Fruit fly (Drosophila melanogaster): ENCODE results near the gene Fur1.

Gene Fur1

DNA sequence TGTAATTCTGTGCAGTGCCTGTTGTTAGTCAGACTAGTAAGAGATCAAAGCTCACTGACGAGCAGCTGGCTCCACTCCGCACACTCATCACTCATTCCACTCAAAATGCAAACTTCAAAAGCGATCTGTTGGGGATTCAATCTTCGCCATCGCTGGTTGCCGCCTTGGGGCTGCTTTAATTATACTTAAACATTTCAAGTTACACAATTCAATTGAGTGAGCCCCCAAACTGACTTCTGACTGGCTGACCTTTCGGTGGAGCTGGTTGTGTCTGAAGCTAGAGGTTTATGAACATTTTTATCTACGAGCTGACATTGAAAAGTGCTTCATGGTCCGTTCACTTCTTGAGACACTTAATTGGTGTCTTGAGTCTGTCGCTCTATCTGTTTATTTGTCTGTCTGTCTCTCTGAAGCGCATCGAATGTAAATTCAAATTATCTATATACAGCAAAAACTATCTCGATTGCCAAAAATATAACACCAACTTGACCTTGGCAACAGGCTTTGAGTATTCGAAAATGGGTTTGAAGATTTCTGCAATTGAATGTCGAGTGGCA lies 35.5 kb downstream of the Fur1 start:
- TF ChIP-seq CG8478 (optimal IDR thresholded peaks at IDR 0.05) (no peak), pan (optimal IDR thresholded peaks at IDR 0.05) (no peak), psq (optimal IDR thresholded peaks at IDR 0.05) (no peak), Dll (optimal IDR thresholded peaks at IDR 0.05) (no peak), usp (GFP tag; optimal IDR thresholded peaks at IDR 0.05) (no peak), EcR (GFP tag; optimal IDR thresholded peaks at IDR 0.05) (no peak)

DNA sequence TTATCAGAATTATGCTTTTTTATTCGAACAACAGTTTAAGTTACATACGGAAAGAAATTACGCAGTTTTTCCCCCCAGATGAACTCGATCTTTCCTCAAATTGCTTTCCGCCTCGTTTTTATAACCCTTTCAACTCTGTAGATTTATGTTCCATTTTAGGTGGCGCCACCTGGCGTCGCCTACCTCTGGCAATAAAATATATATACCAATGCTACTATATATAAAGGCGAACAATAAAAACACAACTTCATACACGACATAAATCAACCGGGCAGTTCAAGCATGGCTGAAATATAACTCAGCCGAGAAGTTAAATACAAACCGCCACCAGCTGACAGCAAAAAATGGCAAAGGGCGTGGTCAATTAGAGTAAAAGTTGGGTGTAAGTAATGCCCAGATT lies 45.7 kb downstream of the Fur1 start:
- TF ChIP-seq usp (GFP tag; optimal IDR thresholded peaks at IDR 0.05) (no peak), psq (optimal IDR thresholded peaks at IDR 0.05) (no peak), Dll (optimal IDR thresholded peaks at IDR 0.05) (no peak)

DNA sequence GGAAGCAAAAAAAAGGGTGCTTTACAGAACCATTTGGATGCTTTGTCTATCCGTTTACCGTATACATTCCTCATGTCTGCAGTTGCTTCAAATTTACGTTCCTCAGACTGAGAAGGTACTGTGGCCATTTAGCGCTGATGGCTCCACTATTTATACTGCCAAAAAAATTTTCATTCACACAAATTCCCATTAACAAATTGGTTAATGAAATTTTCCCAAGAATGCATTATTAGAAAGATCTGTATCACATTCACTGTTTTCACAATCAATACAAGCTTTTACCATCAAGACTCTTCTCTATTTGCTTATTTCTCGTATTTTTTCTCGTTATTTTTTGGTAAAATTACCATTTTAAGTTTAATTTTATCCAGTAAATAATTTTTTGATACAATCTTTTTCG lies 72.3 kb downstream of the Fur1 start, which contains the start of gene Muc96D:
Gene Muc96D (minus strand): TSS at position 101 of the 400 bp plus-strand sequence.
- no peak for TF ChIP-seq EcR (GFP tag; optimal IDR thresholded peaks at IDR 0.05)
- no peak for TF ChIP-seq pan (optimal IDR thresholded peaks at IDR 0.05)
- no peak for TF ChIP-seq Dll (optimal IDR thresholded peaks at IDR 0.05)
- TF ChIP-seq psq (optimal IDR thresholded peaks at IDR 0.05): no peak
- TF ChIP-seq usp (GFP tag; optimal IDR thresholded peaks at IDR 0.05): no peak
- TF ChIP-seq CG8478 (optimal IDR thresholded peaks at IDR 0.05): no peak

DNA sequence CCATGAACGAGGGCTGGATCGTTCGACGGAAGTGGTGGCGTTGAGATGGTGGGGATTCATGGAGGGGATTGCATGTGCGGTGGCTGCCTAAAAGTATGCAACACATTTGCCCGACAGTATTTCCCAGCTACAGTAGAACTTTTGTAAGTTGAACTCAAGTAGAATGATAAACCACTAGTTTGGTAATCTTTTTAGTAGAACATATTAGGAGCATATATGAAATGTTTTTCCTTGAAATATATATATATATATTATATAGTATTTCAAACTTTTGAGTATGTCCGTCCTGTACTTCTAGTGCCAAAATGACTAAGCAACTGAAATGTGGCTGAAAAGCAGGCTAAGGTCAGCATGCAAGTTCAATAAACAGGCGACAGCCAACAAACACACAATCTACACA lies 84.3 kb downstream of the Fur1 start:
- TF ChIP-seq Dll (optimal IDR thresholded peaks at IDR 0.05): no peak
- TF ChIP-seq EcR (GFP tag; optimal IDR thresholded peaks at IDR 0.05): no peak
- no peak for TF ChIP-seq usp (GFP tag; optimal IDR thresholded peaks at IDR 0.05)
- no peak for TF ChIP-seq pan (optimal IDR thresholded peaks at IDR 0.05)
- no peak for TF ChIP-seq CG8478 (optimal IDR thresholded peaks at IDR 0.05)
- no peak for TF ChIP-seq psq (optimal IDR thresholded peaks at IDR 0.05)

DNA sequence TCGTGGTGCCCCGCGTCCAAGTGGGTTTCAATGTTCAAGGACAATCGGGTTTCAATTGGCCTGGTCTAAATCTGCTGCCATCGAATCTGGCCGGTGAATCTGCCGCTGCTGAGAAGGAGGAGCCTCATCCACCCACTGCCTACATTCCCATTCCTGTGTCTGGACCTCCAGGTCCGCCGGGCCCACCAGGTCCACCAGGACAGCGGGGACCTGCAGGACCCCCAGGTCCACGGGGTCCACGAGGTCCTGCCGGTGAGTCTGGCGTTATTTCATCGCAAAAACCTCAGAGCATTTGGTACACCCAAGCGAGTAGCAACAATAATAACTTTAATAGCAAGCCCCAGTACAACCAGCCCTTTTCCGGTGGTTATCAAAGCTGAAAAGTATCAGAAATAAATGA lies 88.7 kb downstream of the Fur1 start:
- TF ChIP-seq psq (optimal IDR thresholded peaks at IDR 0.05) (no peak), pan (optimal IDR thresholded peaks at IDR 0.05) (no peak), CG8478 (optimal IDR thresholded peaks at IDR 0.05) (no peak), Dll (optimal IDR thresholded peaks at IDR 0.05) (no peak), usp (GFP tag; optimal IDR thresholded peaks at IDR 0.05) (no peak), EcR (GFP tag; optimal IDR thresholded peaks at IDR 0.05) (no peak)

DNA sequence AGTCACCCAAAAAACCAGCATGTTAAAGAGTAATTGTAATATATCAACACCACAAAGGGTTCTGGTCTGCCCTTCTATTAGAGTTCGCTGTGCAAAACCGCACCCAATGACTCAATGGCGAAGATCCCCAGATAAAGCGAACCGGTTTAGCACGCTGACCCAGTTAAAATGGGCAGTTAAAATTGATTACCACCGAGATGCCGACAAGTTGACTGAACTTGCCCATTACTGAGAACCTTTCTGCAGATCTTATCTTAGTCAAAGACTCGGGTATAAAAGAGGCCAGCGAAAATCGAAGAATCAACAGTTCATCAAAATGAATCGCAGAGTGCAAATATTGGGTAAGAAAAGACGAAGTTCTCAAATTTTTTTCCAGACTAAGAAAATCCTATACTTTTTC lies 89.5 kb downstream of the Fur1 start, which contains the start of gene CG31437:
Gene CG31437 (plus strand): TSS at position 301 of the 400 bp plus-strand sequence.
- TF ChIP-seq EcR (GFP tag; optimal IDR thresholded peaks at IDR 0.05): no peak
- TF ChIP-seq CG8478 (optimal IDR thresholded peaks at IDR 0.05): no peak
- TF ChIP-seq Dll (optimal IDR thresholded peaks at IDR 0.05): no peak
- no peak for TF ChIP-seq pan (optimal IDR thresholded peaks at IDR 0.05)
- TF ChIP-seq usp (GFP tag; optimal IDR thresholded peaks at IDR 0.05): no peak
- no peak for TF ChIP-seq psq (optimal IDR thresholded peaks at IDR 0.05)

DNA sequence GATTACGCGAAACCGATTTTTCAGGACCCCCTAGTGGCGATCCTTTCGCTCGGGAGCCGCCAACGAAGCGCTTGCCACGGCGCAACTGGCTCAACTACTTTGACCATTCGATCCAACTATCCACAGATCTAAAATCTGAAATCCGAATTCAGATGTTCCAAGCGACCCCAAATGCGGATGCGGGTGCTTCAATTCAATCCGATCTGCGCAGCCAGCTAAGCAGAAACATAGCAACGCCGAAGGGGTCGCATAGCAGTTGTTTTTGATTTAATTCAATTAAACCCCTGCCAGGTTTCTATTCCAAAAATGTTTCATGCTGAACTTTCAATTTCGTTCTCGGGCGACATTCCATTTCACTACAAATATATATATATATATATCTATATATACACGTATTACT lies 90.2 kb downstream of the Fur1 start, which contains the start of gene alrm:
Gene alrm (minus strand): TSS at position 101 of the 400 bp plus-strand sequence.
- no peak for TF ChIP-seq usp (GFP tag; optimal IDR thresholded peaks at IDR 0.05)
- TF ChIP-seq Dll (optimal IDR thresholded peaks at IDR 0.05): no peak
- TF ChIP-seq EcR (GFP tag; optimal IDR thresholded peaks at IDR 0.05): no peak
- no peak for TF ChIP-seq pan (optimal IDR thresholded peaks at IDR 0.05)
- no peak for TF ChIP-seq psq (optimal IDR thresholded peaks at IDR 0.05)
- TF ChIP-seq CG8478 (optimal IDR thresholded peaks at IDR 0.05): no peak

DNA sequence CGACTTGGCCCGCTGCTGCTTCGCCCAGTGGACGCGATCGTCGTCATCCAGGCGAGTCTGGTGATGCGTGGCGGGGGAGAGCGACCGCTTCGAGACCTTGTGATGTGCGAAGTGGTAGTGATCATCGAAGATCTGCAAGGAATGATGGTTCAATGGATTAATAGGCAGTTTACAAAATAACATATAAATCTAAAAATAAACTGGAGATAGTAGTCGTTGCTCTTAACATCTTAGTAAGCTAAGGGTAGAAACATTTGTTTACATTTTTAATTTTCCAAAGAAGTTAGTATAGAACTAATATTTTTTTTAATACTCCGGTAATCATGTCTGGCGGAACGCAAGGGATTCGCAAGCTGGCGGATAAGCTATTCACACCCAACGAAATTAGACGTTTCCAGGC lies 114.9 kb downstream of the Fur1 start, which contains the start of gene ND-49L:
Gene ND-49L (plus strand): TSS at position 301 of the 400 bp plus-strand sequence.
- TF ChIP-seq psq (optimal IDR thresholded peaks at IDR 0.05) (no peak), pan (optimal IDR thresholded peaks at IDR 0.05) (no peak), usp (GFP tag; optimal IDR thresholded peaks at IDR 0.05) (no peak)

DNA sequence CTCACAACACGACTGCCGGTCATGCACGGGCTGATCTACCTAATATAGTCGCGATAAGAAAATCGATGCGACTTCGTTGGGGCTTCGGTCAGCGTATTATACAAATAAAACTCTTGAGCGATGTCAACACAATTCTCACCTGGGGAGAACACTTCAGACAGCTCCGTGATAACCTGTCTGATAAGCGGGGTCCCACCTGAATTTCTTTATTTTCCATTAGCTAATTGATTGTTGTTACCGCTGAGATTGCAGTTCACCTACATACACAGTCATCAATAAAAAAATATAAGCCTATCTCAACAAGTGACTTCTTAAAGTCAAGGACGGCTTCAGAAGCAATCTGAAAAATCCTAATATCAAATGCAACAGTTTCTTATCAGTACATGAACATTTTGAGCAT lies 126.0 kb downstream of the Fur1 start, which contains the start of gene tobi:
Gene tobi (minus strand): TSS at position 23 of the 400 bp plus-strand sequence.
- TF ChIP-seq usp (GFP tag; optimal IDR thresholded peaks at IDR 0.05): no peak
- no peak for TF ChIP-seq pan (optimal IDR thresholded peaks at IDR 0.05)
- TF ChIP-seq psq (optimal IDR thresholded peaks at IDR 0.05): no peak
- TF ChIP-seq CG8478 (optimal IDR thresholded peaks at IDR 0.05): no peak
- TF ChIP-seq Dll (optimal IDR thresholded peaks at IDR 0.05): no peak
- TF ChIP-seq EcR (GFP tag; optimal IDR thresholded peaks at IDR 0.05): no peak

DNA sequence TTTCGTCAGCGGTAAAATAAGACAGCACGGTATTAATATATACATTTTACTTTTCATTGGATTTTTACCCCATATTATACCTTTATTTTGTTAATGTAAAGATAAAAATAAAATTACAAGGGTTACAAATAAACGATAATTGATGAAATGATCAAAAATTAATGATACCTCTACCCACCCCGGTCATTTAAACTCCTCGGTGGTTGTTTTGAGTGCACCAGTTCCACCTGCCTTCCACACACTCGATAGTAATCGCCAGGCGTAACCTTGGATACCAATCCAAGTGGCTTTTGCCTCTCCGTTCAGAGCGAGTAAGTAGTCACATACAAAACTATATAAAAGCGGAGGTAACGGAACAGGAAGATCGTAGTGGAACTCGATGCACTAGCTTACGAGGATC lies 132.9 kb downstream of the Fur1 start, which contains the start of gene rha:
Gene rha (plus strand): TSS at position 301 of the 400 bp plus-strand sequence.
- TF ChIP-seq psq (optimal IDR thresholded peaks at IDR 0.05) (no peak), usp (GFP tag; optimal IDR thresholded peaks at IDR 0.05) (no peak), pan (optimal IDR thresholded peaks at IDR 0.05) (no peak), CG8478 (optimal IDR thresholded peaks at IDR 0.05) (no peak), EcR (GFP tag; optimal IDR thresholded peaks at IDR 0.05) (no peak)

DNA sequence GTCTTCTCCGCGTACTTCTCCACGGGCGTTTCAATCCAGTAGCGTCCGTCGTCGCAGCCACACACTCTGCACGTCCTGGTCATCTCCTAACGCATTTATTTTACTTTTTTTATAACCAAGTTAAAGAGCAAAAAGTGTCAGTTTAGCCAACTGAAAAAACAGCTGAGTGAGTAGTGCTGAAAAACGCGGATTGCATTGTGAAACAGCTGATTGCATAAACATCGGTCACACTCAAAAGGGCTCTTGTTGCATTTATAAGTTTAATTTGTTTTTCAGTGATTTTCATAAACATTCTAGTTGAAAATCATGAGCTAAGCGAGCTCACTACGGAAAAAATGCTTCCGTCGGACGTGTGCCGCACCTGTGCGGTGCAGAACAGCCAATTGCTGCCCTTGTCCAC lies 137.8 kb downstream of the Fur1 start, which contains the start of the genes CG10669 and CG11902:
Gene CG10669 (minus strand): TSS at position 179 of the 400 bp plus-strand sequence.
Gene CG11902 (plus strand): TSS at position 193 of the 400 bp plus-strand sequence.
- TF ChIP-seq pan (optimal IDR thresholded peaks at IDR 0.05) (no peak), Dll (optimal IDR thresholded peaks at IDR 0.05) (no peak), psq (optimal IDR thresholded peaks at IDR 0.05) (no peak), CG8478 (optimal IDR thresholded peaks at IDR 0.05) (no peak), usp (GFP tag; optimal IDR thresholded peaks at IDR 0.05) (no peak), EcR (GFP tag; optimal IDR thresholded peaks at IDR 0.05) (no peak)

DNA sequence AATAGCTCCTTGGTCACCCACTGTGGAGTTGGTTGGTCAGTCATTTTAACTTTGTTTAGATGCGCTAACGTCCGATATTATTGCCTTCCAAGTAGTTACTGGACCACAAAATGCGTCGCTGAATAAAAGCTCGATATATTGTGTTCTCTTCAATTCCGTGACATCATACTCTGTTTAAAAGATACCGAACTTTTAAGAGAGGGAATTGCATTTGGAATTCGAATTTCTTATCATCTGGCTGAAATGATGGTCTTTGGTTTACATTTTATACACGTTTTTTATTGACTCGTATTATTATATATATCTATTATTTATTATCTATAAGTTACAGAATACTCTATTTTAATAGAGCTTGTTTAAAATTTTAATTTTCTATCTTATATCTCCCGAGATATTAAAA lies 141.8 kb downstream of the Fur1 start, which contains the start of gene CHKov2:
Gene CHKov2 (minus strand): TSS at position 101 of the 400 bp plus-strand sequence.
- no peak for TF ChIP-seq CG8478 (optimal IDR thresholded peaks at IDR 0.05)
- no peak for TF ChIP-seq usp (GFP tag; optimal IDR thresholded peaks at IDR 0.05)
- TF ChIP-seq Dll (optimal IDR thresholded peaks at IDR 0.05): no peak
- no peak for TF ChIP-seq EcR (GFP tag; optimal IDR thresholded peaks at IDR 0.05)
- TF ChIP-seq pan (optimal IDR thresholded peaks at IDR 0.05): no peak
- TF ChIP-seq psq (optimal IDR thresholded peaks at IDR 0.05): no peak

Data from whole organism.